Worm (Caenorhabditis elegans) whole organism, late embryonic: ENCODE results near the gene F35H12.1.

Source experiments
- F13H6.1 ChIP-seq: sonication (generic microtip); optimal IDR thresholded peaks from 2 replicates; lab custom pipeline; 2016; ENCODE audit warnings: missing genetic modification characterization, missing compliant biosample characterization
- ama-1 ChIP-seq: fragments of 150-350 bp; optimal IDR thresholded peaks from 2 replicates; lab custom pipeline; 2014
- ceh-45 ChIP-seq: fragments of 200-800 bp; sonication (Bioruptor generic); IDR thresholded peaks from 2 replicates; pipeline ENCODE4 v1.3.6; 2022; ENCODE audit warnings: missing genetic modification reagents, missing genetic modification characterization, missing compliant biosample characterization
- ceh-48 ChIP-seq: sonication (generic microtip); optimal IDR thresholded peaks from 2 replicates; lab custom pipeline; 2016; ENCODE audit warnings: missing genetic modification characterization, inconsistent platforms, missing compliant biosample characterization
- ceh-6 ChIP-seq: fragments of 200-800 bp; sonication (Bioruptor generic); optimal IDR thresholded peaks from 2 replicates; lab custom pipeline; 2018; ENCODE audit warnings: mild to moderate bottlenecking, missing genetic modification characterization, missing compliant biosample characterization
- ceh-9 ChIP-seq: sonication (generic microtip); optimal IDR thresholded peaks from 2 replicates; lab custom pipeline; 2016; ENCODE audit warnings: mild to moderate bottlenecking, missing genetic modification characterization, inconsistent platforms, missing compliant biosample characterization
- dmd-4 ChIP-seq: sonication (generic microtip); optimal IDR thresholded peaks from 2 replicates; lab custom pipeline; 2016; ENCODE audit warnings: borderline replicate concordance, missing genetic modification characterization, missing compliant biosample characterization
- dve-1 ChIP-seq: sonication (generic microtip); optimal IDR thresholded peaks from 2 replicates; lab custom pipeline; 2017; ENCODE audit warnings: antibody characterized with exemption, mild to moderate bottlenecking, missing genetic modification characterization, missing compliant biosample characterization
- elt-2 ChIP-seq: sonication (generic microtip); optimal IDR thresholded peaks from 2 replicates; lab custom pipeline; 2016; ENCODE audit warnings: missing genetic modification reagents, missing genetic modification characterization, missing compliant biosample characterization
- elt-4 ChIP-seq: sonication (generic microtip); optimal IDR thresholded peaks from 2 replicates; lab custom pipeline; 2016; ENCODE audit warnings: missing genetic modification characterization, missing compliant biosample characterization
- fkh-10 ChIP-seq: fragments of 150-350 bp; optimal IDR thresholded peaks from 2 replicates; lab custom pipeline; 2014; ENCODE audit warnings: missing biosample characterization, missing genetic modification reagents, missing genetic modification characterization
- pha-4 ChIP-seq: fragments of 150-350 bp; optimal IDR thresholded peaks from 2 replicates; lab custom pipeline; 2018; ENCODE audit warnings: missing biosample characterization, missing genetic modification reagents, missing genetic modification characterization
- pqm-1 ChIP-seq: sonication (generic microtip); optimal IDR thresholded peaks from 2 replicates; lab custom pipeline; 2016; ENCODE audit warnings: missing genetic modification characterization, missing compliant biosample characterization
- unc-55 ChIP-seq: sonication (generic microtip); optimal IDR thresholded peaks from 2 replicates; lab custom pipeline; 2017; ENCODE audit warnings: missing biosample characterization, missing genetic modification reagents, missing genetic modification characterization

- TF ChIP-seq elt-2 (tag; lab: Kevin White, UChicago), result no peak
- TF ChIP-seq dmd-4 (tag; lab: Kevin White, UChicago), result no peak
- TF ChIP-seq unc-55 (GFP tag; lab: Kevin White, UChicago), result no peak
- no peak for TF ChIP-seq pqm-1 (tag; lab: Kevin White, UChicago)
- no peak for TF ChIP-seq dve-1 (tag; lab: Kevin White, UChicago)
- TF ChIP-seq F13H6.1 (tag; lab: Kevin White, UChicago), result no peak
- TF ChIP-seq pha-4 (tag; lab: Kevin White, UChicago), result no peak
- no peak for TF ChIP-seq ama-1 (lab: Kevin White, UChicago)
- no peak for TF ChIP-seq ceh-45
- no peak for TF ChIP-seq elt-4 (tag; lab: Kevin White, UChicago)
- no peak for TF ChIP-seq fkh-10 (GFP tag; lab: Kevin White, UChicago)
- TF ChIP-seq ceh-48 (tag; lab: Kevin White, UChicago), result no peak
- TF ChIP-seq ceh-9 (tag; lab: Kevin White, UChicago), result no peak
- TF ChIP-seq ceh-6, result no peak
These were observed 2.4 kb downstream of the F35H12.1 start for ce11 chrX:936013-936412.
